Worm (Caenorhabditis elegans) whole organism, late embryonic: Measurements from ENCODE around the gene mma-1.

ENCODE experiments used
- ceh-30 ChIP-seq: fragments of 150-350 bp; optimal IDR thresholded peaks from 2 replicates; lab custom pipeline; 2014; ENCODE audit warnings: missing biosample characterization, missing genetic modification characterization
- pax-1 ChIP-seq: fragments of 150-350 bp; optimal IDR thresholded peaks from 2 replicates; lab custom pipeline; 2014; ENCODE audit warnings: missing biosample characterization, missing genetic modification characterization
- tbx-2 ChIP-seq: sonication (generic microtip); optimal IDR thresholded peaks from 2 replicates; lab custom pipeline; 2016; ENCODE audit warnings: missing genetic modification characterization, missing compliant biosample characterization

DNA sequence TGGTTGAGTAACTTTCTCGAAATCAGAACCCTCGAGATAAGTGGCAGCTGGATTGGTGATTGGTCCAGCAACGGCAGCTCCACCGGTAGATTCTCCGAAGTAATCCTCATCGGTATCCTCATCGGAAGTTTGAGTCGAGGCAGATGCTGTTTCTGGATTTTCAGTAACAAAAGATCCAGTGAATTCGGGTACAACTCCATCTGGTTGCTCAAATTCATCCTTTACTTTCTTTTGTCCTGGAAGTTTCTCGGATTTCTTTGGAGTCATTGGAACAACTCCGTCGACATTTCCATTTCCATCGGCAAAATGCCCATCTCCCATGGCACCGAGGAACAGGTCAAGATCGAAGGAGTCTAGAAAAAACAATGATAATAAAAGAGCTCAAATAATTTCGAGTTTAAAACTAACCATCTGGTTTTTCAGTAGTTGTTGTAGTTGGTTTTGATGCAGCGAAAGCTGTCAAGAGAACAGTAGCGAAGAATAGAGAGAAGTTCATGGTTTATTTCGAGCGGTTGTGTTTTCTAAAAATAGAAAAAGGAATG, 43.4 kb downstream of the mma-1 start, which contains the start of gene F45D3.4:
- TF ChIP-seq ceh-30 (no peak), tbx-2 (no peak), pax-1 (tag; lab: Kevin White, UChicago) (no peak)
